Worm (Caenorhabditis elegans) whole organism, L3 larva: ENCODE measurements around the gene trpp-12.

Source experiments
- egl-27 ChIP-seq: sonication (generic microtip); optimal IDR thresholded peaks from 4 replicates; lab custom pipeline; 2017; ENCODE audit warnings: missing biosample characterization, missing genetic modification reagents, missing genetic modification characterization
- elt-1 ChIP-seq: fragments of 150-350 bp; optimal IDR thresholded peaks from 2 replicates; lab custom pipeline; 2014; ENCODE audit warnings: missing biosample characterization, missing genetic modification characterization
- fos-1 ChIP-seq: fragments of 150-350 bp; optimal IDR thresholded peaks from 2 replicates; lab custom pipeline; 2014; ENCODE audit warnings: missing biosample characterization, missing genetic modification characterization
- lin-39 ChIP-seq: fragments of 150-350 bp; optimal IDR thresholded peaks from 2 replicates; lab custom pipeline; 2018; ENCODE audit warnings: missing biosample characterization, missing genetic modification reagents, missing genetic modification characterization
- nhr-11 ChIP-seq: fragments of 150-350 bp; optimal IDR thresholded peaks from 2 replicates; lab custom pipeline; 2014; ENCODE audit warnings: missing biosample characterization, missing genetic modification characterization
- nhr-23 ChIP-seq: fragments of 150-350 bp; optimal IDR thresholded peaks from 2 replicates; lab custom pipeline; 2014; ENCODE audit warnings: missing biosample characterization, missing genetic modification reagents, missing genetic modification characterization
- nhr-237 ChIP-seq: fragments of 150-350 bp; optimal IDR thresholded peaks from 2 replicates; lab custom pipeline; 2014; ENCODE audit warnings: missing biosample characterization, missing genetic modification characterization
- pqm-1 ChIP-seq: fragments of 150-350 bp; optimal IDR thresholded peaks from 2 replicates; lab custom pipeline; 2017; ENCODE audit warnings: missing biosample characterization, missing genetic modification characterization, inconsistent platforms

DNA sequence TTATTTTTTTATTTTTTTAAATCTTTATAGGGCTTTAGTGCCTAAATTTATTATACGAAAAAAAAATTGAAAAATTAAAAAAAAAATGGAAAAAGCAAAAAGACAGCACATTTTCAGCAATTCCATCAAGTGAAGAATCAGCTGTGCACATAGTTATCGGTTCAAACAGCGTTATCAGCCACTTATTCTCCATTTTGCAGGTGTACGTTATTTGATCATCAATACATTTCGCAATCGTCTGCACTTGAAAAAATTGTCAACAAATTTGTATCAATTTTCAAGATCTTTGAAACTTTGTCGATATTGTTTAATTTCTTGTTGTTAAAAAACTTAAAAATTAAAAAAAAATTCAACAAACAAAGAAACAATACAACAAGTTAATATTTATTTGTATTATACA lies 30.2 kb downstream of the trpp-12 start:
- TF ChIP-seq nhr-23 (tag; lab: Kevin White, UChicago) (no peak), fos-1 (tag; lab: Kevin White, UChicago) (no peak), nhr-11 (tag; lab: Kevin White, UChicago) (no peak), lin-39 (tag; lab: Kevin White, UChicago) (no peak), egl-27 (no peak), pqm-1 (peak; percentile 40), nhr-237 (tag; lab: Kevin White, UChicago) (no peak), elt-1 (no peak)
